Worm (Caenorhabditis elegans) whole organism, young adult: ENCODE measurements around the gene mab-10.

Experiments used
- B0019.2 ChIP-seq: fragments of 200-800 bp; sonication (Bioruptor generic); conservative IDR thresholded peaks from 2 replicates; pipeline ENCODE4 v1.3.6; 2022; ENCODE audit warnings: missing genetic modification reagents, missing genetic modification characterization, missing compliant biosample characterization
- K11D2.4 ChIP-seq: fragments of 200-800 bp; sonication (Bioruptor generic); IDR thresholded peaks from 2 replicates; pipeline ENCODE4 v1.3.6; 2022; ENCODE audit warnings: missing genetic modification reagents, missing genetic modification characterization, missing compliant biosample characterization

DNA sequence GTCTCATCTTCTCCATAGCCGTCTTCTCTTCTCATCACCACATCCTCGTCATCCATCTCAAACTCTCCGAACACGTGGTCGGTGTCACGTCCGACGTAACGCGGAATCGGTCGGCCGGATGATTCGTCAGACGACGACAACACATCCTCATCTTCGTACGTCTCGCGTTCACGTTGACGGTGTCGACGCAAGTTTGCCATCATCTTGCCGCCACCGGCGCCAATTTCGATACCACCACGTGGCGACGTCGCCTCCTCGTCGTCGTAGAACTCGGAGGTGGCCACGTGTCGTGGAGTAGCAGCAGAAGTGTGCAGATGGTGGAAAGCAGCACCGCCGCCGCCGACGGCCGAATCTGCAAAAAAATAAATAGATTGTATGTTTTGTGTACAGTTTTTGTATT, 19.4 kb downstream of the mab-10 start:
- TF ChIP-seq K11D2.4, result peak; percentile 63; the same call in 1 of the 2 replicates
- TF ChIP-seq B0019.2 (GFP tag; lab: Robert Waterston, UW), result no peak
